Fruit fly (Drosophila melanogaster): ENCODE data around the gene ND-20L.

The ND-20L gene

DNA sequence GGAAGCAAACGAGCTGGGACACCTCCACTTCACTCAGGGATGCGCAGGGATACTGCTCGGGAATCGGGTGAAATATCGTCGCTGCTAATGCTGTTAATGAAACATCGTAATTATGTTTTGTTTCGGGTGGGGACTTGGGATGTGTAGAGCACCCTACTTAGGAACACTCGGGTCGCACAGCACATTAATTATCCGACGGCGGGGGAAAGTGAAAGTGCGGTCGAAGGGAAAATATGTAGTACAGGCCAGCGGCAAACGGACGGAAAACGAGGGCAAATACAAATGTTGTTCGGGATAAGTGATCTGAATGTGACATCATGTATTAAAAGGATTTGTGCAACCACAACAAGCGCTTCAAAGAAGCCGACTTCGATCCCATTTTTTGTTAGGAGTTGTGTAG lies 4.0 kb upstream of the ND-20L start:
- TF ChIP-seq CG8478 (optimal IDR thresholded peaks at IDR 0.05) (no peak), CTCF (optimal IDR thresholded peaks at IDR 0.05) (no peak)

DNA sequence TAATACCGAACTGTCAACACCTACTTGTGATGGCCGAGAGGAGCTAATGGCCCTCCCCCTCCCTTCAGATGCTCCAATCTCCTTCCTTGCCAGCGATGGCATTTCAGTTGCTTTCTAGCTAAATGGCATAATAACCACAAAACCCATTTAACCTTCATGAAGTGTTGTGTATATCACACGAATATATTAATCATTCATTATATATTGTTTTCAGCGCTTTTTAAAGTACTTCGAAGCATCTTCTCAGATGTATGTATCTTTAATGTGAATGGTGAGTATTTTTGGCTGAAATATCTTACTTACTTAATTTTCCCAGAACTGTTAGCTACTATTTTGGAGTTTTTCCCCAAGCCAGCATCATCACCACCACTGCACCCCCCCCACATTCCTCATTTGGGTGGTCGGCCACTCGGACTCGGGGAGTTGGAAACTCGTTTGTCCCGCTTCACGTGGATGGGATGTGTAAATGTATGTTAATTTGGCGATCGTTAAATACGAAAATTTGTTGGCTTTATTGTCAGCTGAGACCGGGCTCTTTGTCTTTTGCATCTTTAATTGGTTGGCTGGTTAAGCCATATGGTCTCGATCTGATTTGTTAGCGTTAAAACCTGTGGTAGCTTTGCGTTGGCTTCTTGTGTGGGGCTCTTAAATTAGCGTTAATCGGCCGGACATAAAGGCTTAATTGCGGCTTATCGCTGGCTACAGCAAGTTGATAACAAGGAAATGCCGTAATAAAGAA lies 3.0 kb upstream of the ND-20L start:
- no peak for TF ChIP-seq CTCF (optimal IDR thresholded peaks at IDR 0.05)
- TF ChIP-seq CG8478 (optimal IDR thresholded peaks at IDR 0.05) = no peak

DNA sequence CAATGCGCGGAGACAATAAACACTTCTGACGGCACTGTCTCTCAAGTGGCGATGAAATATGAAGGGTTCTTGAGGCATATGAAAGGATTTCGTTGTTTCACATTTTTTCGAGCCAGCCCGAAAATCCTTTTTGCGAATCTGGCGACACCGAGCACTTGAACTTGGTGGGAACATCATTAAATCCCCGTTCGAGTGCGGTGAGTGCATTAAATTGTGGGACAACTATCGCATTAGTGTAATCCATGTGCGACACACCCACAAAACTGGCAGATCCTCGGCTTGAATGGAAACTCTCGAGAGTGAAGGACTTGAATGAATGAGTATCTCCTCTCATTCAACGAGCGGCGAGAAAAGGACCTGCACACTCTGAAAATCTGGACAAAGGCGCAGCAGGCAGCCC lies 1.2 kb downstream of the ND-20L start:
- TF ChIP-seq CTCF (optimal IDR thresholded peaks at IDR 0.05) = no peak
- TF ChIP-seq CG8478 (optimal IDR thresholded peaks at IDR 0.05) = no peak

DNA sequence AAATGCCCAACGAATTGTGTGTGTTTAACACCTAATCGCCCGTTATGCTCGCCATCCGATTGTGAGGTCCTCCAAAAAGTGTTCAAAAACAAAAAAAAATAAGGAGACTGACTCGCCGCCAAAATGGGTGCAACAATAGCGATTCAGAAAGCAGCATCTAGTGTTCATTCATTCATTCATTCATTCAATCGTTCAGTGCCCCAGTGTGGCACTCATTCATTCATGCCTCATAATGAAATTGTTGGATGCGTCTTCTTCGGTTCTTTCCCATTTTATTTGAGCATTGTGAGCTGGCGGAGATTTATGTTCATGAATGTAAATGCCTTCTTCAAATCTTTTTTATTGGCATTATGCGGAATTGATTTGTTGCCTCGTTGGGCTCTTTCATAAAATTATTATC lies 2.4 kb downstream of the ND-20L start:
- TF ChIP-seq CG8478 (optimal IDR thresholded peaks at IDR 0.05) (no peak), CTCF (optimal IDR thresholded peaks at IDR 0.05) (no peak)

DNA sequence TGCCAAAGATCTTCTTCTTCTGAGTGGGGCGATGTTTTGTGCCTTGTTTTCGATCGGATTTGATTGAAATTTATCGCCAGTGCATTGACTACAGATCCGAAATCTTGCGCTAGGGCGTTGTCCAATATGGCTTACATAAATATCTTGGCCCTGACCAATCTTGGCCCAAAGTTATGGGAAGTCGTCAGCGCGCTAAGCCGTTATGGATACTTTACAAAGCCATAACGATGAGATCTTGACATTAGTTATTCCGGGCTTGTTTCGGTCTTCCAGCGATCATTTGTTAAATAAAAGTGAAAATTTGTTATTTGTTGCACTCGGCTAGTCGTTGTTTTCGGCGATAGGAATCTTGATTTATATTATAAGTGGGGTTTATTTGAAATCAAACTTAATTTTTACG lies 3.0 kb downstream of the ND-20L start:
- TF ChIP-seq CTCF (optimal IDR thresholded peaks at IDR 0.05) = no peak
- TF ChIP-seq CG8478 (optimal IDR thresholded peaks at IDR 0.05) = no peak

DNA sequence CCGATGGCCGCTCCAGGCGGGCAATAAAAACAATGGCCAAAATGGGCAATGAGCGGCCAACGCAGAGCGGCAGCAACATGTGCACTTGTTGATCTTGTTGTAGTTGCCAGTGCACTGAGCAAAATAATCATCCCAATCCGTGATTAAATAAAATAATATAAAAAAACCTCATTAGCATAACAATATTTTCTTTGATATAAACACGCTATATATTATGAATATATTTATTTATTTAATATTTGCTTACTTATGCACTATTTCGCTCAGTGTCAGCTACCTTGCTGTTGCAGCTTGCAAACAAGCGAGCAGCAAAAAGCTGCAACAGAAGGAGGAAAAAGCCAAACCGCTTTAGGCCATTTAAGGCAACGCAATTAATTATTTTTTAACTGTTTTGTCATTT lies 3.8 kb downstream of the ND-20L start:
- TF ChIP-seq CG8478 (optimal IDR thresholded peaks at IDR 0.05) (no peak), CTCF (optimal IDR thresholded peaks at IDR 0.05) (no peak)

DNA sequence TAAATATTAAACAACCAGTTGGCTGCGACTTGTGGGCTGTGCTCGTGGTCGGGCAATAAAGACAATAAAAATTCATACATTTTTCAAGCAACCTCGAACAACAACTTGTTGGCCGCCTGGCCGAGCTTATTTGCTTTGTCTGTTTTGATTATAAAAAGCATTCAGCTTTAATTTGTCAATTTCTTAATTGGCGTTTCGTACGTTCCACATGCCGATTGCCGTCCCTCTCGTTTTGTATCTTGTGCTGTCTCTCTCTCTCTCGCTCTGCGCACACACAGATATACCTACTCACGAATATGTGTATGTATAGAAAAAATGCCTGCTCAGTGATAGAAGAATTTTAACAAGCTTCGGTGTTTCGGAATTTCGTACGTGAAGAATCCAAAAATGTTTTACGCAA lies 4.7 kb downstream of the ND-20L start:
- TF ChIP-seq CG8478 (optimal IDR thresholded peaks at IDR 0.05) (no peak), CTCF (optimal IDR thresholded peaks at IDR 0.05) (no peak)

DNA sequence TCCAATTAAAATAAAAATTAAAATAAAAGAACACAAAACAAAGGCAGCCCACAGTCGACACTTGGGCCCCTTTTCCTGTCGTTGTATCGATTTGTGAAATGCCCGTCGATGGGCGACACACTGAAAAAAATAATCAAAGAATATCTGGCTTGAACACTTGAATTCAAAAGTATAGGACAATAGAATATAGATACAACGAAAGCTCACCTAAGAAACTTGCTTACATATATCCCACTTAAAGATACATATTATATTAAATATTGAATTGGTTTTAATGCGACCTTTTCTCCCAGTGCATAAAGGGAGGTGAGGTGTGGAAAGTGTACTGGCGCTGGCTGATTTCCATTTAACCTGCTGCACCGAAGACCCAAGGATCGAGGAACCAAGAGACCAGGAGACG lies 6.6 kb downstream of the ND-20L start:
- TF ChIP-seq CG8478 (optimal IDR thresholded peaks at IDR 0.05) (no peak), CTCF (optimal IDR thresholded peaks at IDR 0.05) (no peak)

DNA sequence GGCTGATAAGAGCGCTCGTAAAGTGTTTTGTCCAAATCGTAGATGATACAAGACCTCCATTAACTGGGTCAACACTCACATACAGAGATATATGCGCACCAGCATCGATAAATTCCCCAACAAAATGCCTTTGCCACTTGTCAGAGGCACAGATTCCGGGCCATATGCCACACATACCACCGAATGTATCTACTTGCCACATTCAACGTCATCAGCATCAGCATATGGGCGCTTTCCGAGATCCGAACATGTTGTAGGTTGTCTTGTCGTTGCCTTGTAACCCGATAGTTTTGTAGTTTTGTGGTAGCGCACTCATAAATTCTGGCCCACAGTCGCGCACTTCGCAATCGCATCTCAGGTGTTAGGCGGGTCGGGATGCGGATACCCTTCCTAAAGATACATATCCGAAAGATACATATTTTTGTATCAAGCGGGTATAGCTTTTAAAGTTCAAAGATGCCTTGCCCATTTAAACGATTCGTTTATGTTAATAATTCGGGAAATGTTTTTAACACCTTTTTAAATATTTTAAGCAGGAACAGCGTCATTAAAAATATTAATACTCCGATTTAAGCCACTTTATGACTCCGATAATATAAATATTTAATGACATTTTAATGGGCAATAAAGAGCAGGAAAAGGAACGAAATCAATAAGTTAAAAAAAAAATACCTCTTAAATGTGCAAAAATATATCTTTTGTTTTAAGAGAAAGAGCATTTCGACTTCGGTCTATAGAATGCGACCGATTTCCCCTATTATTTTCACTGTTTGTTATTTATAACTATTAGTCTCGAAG lies 8.7 kb downstream of the ND-20L start:
- TF ChIP-seq CG8478 (optimal IDR thresholded peaks at IDR 0.05) = no peak
- no peak for TF ChIP-seq CTCF (optimal IDR thresholded peaks at IDR 0.05)

DNA sequence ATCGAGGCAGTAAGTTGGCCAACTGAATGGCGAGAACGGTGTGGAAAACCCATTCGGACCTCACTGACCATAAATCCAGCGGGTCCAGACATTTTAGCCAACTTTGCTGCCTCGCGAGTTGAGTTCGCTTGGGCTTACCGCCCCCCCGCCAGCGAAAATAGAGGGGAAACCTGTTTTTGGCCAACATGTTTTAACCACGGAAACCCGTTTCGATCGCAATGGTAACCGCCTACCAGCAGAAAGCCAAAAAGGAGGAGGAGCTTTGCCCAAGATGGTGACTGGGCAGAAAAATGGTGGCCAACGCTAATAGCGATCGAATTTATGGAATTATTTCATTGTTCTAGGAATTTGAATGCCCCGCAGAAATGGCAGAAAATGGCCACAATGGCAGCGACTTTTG lies 11.0 kb downstream of the ND-20L start:
- TF ChIP-seq CTCF (optimal IDR thresholded peaks at IDR 0.05) (no peak), CG8478 (optimal IDR thresholded peaks at IDR 0.05) (no peak)

DNA sequence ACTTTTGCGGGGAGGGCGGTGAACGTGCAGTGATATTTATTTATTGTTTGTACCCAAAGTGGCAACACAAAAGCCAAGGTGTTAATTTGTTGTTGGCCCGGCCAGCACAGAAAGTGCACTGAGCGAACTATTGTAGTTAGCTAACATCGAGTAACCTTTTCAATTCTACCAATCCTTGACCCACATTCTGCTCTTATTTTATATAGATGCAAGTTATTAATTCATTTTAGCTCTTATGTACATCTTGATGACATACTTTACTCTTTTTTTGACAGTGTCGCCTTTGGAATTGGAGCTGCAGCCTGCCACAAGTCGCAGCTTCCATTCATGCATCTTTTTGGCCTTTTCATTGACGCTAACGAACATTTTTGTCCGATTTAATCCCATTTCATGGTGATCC lies 22.9 kb downstream of the ND-20L start:
- TF ChIP-seq CG8478 (optimal IDR thresholded peaks at IDR 0.05) = no peak
- TF ChIP-seq CTCF (optimal IDR thresholded peaks at IDR 0.05) = no peak

DNA sequence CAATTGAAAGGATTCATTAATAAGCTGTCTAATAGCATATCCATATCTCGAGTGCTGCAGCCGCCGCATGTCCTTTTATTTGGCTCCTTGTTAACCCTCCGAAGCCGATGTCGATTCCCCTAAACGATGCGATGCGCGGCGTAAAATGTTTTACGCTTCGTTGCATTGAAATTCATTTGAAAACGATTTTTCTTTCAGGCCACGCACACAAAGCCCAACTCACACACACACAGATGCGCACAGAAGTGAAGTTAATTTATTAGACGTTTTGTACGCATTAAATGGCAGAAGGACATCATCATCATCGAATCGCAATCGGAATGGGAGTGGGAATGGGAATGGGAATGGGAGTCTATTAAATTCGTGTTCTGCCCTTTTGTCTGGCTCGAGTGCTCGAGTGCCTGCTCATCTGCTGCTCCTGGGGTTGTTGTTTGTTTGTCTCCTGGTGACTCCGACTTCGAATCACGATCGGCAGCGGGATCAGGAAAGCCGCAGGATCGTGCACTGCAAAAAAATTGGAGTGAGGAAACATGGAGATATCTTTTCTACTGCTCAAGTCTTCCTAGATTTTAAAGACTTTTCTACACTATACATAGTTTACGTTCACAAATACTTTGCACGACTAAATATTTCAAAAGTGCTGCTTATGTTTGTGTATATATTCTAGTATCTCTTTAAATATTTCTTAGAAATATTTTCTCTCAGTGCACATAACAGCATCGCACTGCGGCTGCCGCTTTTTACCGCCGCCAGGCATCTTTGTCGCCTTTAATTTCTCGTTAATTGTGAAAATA lies 25.6 kb downstream of the ND-20L start:
- TF ChIP-seq CG8478 (optimal IDR thresholded peaks at IDR 0.05) (no peak), CTCF (optimal IDR thresholded peaks at IDR 0.05) (no peak)

DNA sequence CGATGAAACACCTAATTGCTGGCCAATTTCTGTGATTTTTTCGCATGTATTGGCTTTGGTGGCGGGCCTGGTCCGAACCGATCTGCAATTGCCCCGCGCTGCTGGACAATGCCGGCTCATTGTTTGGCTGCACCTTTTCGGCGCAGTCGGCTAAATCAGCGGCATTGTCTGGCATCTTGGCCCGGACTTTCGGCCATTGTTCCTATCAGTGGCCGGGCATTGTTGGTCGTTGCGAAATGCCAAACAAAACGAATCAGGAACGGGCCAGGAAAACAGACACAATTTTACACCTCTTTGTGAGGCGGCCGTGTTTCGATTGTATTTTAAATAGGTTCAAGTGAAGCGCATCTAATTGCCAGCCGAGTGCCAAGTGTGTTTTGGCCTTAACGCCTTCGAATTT lies 29.6 kb downstream of the ND-20L start:
- TF ChIP-seq CTCF (optimal IDR thresholded peaks at IDR 0.05) = no peak
- TF ChIP-seq CG8478 (optimal IDR thresholded peaks at IDR 0.05) = no peak

DNA sequence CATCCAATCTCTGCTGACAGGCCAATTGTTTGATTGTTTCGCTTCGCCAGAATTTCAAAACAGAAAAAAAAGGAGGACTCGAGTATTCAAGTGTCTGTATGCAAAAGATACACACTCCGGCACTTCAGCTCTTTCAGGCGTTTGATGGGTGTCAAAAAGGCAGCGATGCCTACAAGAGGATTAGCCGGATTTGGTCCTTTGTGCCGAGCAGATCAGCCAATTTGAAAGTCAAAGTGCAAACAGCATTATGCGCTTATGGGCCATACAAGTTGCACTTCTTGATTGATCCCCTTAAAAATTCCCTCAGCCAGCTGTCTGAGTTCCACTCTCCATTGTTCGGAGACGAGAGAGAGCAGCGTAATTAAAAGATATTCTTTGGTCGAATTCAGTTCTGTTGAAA lies 30.9 kb downstream of the ND-20L start:
- TF ChIP-seq CG8478 (optimal IDR thresholded peaks at IDR 0.05) (no peak), CTCF (optimal IDR thresholded peaks at IDR 0.05) (no peak)

DNA sequence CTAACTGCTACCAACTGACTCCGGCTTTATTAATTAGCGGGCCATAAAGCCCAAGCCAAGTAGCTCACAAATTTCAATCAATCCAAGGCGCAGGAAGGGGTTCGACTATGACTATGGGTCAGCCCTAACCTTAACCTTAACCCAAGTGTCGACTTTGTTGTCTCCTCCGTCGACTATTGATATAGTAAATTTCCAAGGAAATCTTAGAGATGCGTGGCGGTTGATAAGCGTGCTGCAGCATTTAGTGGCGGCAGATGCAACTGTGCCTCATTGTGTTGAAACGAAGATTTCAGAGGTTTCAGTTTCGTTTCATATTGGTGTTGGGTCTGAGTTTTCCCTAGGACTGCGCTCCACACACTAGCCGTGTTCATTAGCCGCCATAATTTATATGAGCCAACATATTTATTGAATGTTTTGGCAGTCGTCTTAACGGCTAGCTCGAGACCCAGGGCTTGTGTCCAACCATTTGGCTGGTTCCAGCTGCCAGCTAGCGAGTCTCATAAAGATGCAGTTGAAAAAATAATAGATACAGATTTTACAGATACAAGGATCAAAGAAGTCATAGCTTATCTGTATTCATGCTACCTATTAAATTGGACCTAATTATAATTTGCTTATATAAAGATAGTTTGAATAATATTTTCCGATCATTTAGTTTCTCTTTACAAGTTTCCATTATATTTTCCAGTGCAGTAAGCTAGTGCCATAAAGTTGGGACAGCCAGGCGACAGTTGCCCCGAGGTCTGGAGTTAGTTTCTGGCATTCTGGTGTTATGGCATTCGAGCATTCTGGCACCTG lies 31.9 kb downstream of the ND-20L start:
- TF ChIP-seq CTCF (optimal IDR thresholded peaks at IDR 0.05) = no peak
- no peak for TF ChIP-seq CG8478 (optimal IDR thresholded peaks at IDR 0.05)
